Fruit fly (Drosophila melanogaster) whole organism: Measurements from ENCODE around the gene Tsc1.

Experiments used
- CG8478 ChIP-seq: fragments of >200 bp; optimal IDR thresholded peaks from 2 replicates; lab custom pipeline; 2018; ENCODE audit warnings: inconsistent platforms
- Dll ChIP-seq: fragments of >200 bp; optimal IDR thresholded peaks from 2 replicates; lab custom pipeline; 2017
- EcR ChIP-seq, 2 experiments: fragments of >200 bp; optimal IDR thresholded peaks; 2 replicates each; lab custom pipeline; 2017; ENCODE audit warnings: missing biosample characterization in 2 of 2, missing genetic modification characterization in 2 of 2, missing genetic modification reagents in 2 of 2
- pan ChIP-seq: fragments of >200 bp; optimal IDR thresholded peaks from 2 replicates; lab custom pipeline; 2017
- psq ChIP-seq: fragments of >200 bp; optimal IDR thresholded peaks from 2 replicates; lab custom pipeline; 2017
- usp ChIP-seq: fragments of >200 bp; optimal IDR thresholded peaks from 2 replicates; lab custom pipeline; 2017; ENCODE audit warnings: missing biosample characterization, missing genetic modification characterization, mixed read lengths

Tsc1 gene

DNA sequence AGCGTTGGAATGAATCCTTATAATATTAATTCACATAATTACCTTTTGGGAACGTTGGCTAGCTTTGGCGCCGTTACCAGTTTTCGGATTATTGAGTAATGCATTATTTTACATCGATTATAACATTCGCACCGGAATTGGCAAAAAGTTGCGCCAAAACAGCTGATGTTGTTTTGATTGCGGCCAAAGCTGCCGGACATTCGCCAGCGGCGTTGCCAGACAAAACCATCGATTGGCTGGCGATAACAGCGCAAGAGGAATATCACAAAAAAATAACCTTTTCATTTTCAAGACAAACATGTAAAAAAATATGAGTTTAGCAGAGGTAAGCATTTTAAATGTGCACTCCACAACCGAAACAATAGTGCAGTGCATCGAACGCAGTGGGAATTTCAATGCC is at the start of gene Tsc1, which contains the start of gene GatB:
Gene Tsc1, plus strand, starts transcription at position 228 of the 400 bp plus-strand sequence.
Gene GatB, minus strand, starts transcription at position 176 of the 400 bp plus-strand sequence.
- TF ChIP-seq EcR (GFP tag; optimal IDR thresholded peaks at IDR 0.05; lab: Kevin White, UChicago) (no peak), pan (lab: Kevin White, UChicago) (no peak)

DNA sequence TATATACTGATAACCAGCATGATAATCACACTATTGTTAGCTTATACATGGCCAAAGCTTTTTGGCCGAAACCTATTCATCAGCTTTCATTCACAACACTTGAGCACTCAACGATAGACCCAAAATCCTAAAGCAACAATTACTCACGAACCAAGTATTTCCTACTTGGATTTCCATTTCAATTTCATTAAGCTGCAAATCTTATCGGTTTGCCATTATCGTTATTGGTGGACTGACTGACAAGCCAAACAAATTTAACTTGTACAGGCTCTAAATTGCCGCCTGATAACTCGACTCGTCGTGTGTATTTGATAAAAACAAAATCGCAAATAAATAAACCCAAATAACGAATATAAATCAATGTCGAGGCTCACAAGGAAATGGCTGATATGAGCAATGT is 45.1 kb upstream of the Tsc1 start:
- TF ChIP-seq pan (lab: Kevin White, UChicago) (no peak), usp (GFP tag; lab: Kevin White, UChicago) (no peak)

DNA sequence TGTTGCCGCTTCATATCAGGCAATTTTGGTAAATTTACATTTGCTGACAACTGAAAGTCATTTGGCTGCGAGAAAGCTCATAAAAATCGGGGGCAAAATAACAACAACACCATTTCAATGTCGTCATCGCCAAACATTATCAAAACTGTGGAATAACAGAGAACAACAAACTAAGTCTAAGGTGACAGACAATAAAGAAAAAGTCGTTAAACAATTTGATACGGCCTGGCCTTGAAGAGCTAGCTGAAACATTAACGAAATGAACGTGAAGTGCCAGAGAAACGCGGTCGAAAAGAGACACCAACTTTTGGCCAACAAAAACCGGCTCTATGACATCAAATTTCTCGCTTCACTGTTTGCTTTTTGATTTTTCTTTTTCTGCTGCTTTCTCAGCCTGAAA is 40.0 kb upstream of the Tsc1 start:
- TF ChIP-seq CG8478 (lab: Kevin White, UChicago) = no peak
- TF ChIP-seq pan (lab: Kevin White, UChicago) = no peak
- no peak for TF ChIP-seq usp (GFP tag; lab: Kevin White, UChicago)
- TF ChIP-seq psq (lab: Kevin White, UChicago) = no peak
- TF ChIP-seq EcR (GFP tag; optimal IDR thresholded peaks at IDR 0.05; lab: Kevin White, UChicago) = no peak
- TF ChIP-seq Dll = no peak

DNA sequence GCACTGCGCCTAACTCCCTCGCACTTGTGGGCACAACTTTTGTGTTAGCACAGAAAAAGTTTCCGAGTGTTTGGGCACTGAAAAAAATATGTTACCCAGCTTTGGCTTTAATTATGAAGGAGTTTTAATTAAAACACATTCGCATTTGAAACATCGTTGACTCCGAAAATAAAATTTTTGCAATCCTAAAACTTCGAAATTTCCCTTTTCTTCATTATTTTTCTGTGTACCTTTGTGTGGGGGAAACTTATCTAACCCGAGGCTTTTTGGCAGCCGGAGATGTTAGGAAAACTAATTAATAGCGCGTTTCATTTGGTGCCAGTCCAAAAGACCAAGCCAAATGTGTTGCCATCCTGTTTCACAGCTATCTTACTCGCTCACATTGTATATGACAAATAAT is 38.5 kb upstream of the Tsc1 start:
- TF ChIP-seq pan (lab: Kevin White, UChicago) (no peak), CG8478 (lab: Kevin White, UChicago) (no peak), psq (lab: Kevin White, UChicago) (no peak), Dll (no peak), usp (GFP tag; lab: Kevin White, UChicago) (no peak)

DNA sequence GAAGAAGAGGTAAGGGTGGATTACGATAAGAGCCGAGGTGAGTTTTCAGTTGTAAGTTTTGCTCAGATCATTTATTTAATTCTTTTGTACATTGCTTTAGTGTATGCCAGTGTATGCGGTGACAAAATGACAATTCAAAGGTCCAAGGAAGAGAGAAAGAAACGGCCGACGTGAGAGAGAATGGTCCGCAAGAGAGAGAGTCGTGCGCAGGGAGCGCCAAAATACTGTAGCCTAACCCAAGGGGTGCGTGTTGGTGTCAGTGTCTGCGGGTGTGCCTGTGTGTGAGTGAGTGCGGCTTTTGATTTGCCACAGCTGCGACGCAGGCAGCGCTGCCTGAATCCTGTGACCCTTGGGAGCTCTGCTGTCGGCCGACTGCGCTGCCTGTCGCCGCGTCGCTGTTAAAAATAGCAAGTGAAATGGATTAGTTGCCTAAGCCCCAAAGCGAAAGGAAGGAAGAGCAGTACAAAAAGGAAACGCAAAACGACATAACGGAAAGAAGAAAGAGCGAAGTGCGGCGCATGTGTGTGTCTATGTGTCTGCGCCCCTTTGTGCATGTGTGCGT is 37.4 kb upstream of the Tsc1 start:
- TF ChIP-seq EcR (GFP tag; optimal IDR thresholded peaks at IDR 0.05; lab: Kevin White, UChicago) = no peak
- TF ChIP-seq CG8478 (lab: Kevin White, UChicago) = no peak
- TF ChIP-seq Dll = no peak
- TF ChIP-seq psq (lab: Kevin White, UChicago) = no peak
- TF ChIP-seq pan (lab: Kevin White, UChicago) = no peak
- TF ChIP-seq usp (GFP tag; lab: Kevin White, UChicago) = no peak

DNA sequence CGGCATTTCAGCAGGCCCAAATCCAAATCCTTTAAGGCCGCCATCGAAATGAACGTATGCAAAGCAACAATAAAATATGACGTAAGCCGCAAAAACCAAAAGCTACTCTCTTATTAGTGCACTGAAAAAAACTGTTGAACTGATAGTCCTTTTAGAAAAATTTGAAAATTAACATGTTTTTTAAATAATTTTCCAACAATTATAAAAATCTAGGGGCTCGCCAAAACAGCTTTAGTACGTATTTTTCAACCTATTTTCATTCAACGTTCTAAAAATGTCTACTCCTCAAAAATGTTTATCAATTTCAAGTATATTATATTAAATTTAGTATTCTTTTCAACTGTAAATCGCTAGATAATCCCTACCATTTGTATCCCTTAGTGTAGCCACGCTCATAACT is 36.7 kb upstream of the Tsc1 start:
- no peak for TF ChIP-seq Dll
- TF ChIP-seq CG8478 (lab: Kevin White, UChicago) = no peak
- TF ChIP-seq usp (GFP tag; lab: Kevin White, UChicago) = no peak
- TF ChIP-seq psq (lab: Kevin White, UChicago) = no peak
- no peak for TF ChIP-seq pan (lab: Kevin White, UChicago)
- no peak for TF ChIP-seq EcR (GFP tag; optimal IDR thresholded peaks at IDR 0.05; lab: Kevin White, UChicago)

DNA sequence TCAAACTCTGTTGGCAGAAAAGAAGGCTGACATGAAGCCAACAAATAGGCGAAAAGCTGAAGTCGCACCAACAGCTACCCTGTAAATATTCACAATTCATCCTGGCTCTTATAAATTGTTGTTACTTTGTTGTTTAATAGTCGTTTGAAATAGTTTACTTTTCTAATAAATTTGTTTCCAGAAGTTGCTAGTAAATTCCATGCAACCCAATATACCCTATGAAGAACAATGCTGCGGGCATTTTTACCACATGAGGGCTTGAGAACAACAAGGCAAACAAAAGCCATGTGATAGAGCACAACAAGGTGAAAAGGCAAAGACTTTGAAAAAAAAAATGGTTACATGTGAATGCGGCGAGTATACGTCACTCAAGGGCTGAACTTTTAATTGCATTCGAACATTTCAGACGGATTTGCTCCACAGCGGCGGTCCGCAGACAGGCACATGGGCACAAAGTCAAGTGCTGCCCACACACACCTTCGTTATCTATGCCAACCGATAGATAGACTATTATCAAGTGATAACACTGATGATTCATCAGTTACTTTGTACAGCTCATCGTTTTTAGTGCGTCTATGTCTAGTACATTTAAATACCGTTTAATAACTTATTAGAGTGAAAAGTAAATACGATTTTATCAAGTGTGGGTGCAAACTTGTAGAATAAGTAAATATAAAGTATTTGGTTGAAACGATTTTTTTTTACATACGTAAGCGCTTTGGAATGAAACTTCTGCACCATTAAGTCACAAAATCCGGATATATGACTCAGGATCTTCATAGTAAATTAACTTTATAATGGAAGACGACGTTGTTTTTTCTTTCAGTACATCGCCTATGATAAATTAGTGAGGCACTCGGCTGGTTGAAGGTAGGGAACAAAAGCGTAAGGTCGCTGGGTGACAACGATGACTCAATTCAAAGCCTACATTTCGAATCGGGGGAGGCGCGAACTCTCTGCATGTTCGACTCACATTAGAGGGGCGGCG is 30.8 kb upstream of the Tsc1 start:
- no peak for TF ChIP-seq psq (lab: Kevin White, UChicago)
- no peak for TF ChIP-seq Dll
- peak; percentile 56 for TF ChIP-seq pan (lab: Kevin White, UChicago)
- no peak for TF ChIP-seq usp (GFP tag; lab: Kevin White, UChicago)

DNA sequence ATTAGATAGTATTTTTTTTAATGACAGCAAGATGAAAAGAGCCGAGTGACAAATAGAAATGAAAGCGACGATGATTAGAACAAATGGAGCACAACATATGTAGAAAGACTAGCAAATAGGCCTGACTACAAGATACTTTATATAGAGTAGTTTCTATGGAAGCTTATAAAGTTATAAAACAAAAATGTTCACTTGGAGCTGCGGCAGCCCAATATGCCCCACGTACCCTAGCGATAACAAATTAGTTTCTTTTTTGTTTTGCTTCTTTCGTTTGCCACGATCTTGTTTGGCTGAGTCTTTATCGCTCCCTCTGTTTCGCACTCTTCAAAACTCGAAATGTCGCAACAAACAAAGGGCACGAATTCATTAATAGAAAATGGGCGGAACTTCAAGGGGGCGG is 29.4 kb upstream of the Tsc1 start:
- no peak for TF ChIP-seq usp (GFP tag; lab: Kevin White, UChicago)
- no peak for TF ChIP-seq Dll
- TF ChIP-seq pan (lab: Kevin White, UChicago) = no peak
- no peak for TF ChIP-seq EcR (GFP tag; optimal IDR thresholded peaks at IDR 0.05; lab: Kevin White, UChicago)
- no peak for TF ChIP-seq CG8478 (lab: Kevin White, UChicago)

DNA sequence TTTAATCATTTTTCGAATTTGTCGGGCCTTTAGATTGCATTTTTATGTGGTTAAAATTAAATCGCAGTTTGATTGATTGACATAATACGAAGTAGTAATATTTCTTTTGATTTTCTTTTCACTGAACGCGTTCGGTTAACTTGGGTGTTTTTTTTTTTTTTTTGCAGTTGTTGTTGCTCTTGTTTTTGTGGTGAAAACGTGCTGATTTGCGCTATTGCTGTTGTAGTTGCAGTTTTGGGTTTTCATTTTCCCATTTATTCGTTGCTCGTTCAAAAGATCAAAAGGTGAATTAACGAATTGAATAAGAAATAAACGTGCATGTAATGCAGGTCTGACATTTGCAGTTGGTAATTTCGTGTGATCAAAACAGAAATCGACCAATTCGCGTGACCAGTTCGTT is 28.7 kb upstream of the Tsc1 start:
- no peak for TF ChIP-seq pan (lab: Kevin White, UChicago)
- no peak for TF ChIP-seq EcR (GFP tag; optimal IDR thresholded peaks at IDR 0.05; lab: Kevin White, UChicago)
- TF ChIP-seq usp (GFP tag; lab: Kevin White, UChicago) = no peak
- TF ChIP-seq CG8478 (lab: Kevin White, UChicago) = no peak
- no peak for TF ChIP-seq psq (lab: Kevin White, UChicago)
- TF ChIP-seq Dll = no peak

DNA sequence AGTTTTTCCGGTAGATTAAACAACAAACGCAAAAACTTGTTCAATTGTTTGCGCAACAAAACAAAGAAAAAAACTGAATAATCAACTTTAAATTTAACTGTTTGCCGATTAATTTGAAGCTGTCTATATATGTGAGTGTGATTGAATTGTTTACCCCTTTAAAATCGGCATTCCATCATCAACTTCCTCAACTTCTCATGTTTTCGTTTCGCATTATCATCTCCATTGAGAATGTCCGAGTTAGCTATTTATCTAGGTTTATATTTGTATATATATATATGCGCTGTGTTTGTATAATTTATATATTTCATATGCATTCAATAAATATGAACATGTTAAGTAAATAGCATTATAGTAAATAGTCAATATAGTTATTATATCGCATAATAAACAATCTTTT is 27.7 kb upstream of the Tsc1 start:
- no peak for TF ChIP-seq Dll
- no peak for TF ChIP-seq psq (lab: Kevin White, UChicago)
- TF ChIP-seq EcR (GFP tag; optimal IDR thresholded peaks at IDR 0.05; lab: Kevin White, UChicago) = no peak
- no peak for TF ChIP-seq pan (lab: Kevin White, UChicago)
- TF ChIP-seq CG8478 (lab: Kevin White, UChicago) = no peak
- TF ChIP-seq usp (GFP tag; lab: Kevin White, UChicago) = no peak

DNA sequence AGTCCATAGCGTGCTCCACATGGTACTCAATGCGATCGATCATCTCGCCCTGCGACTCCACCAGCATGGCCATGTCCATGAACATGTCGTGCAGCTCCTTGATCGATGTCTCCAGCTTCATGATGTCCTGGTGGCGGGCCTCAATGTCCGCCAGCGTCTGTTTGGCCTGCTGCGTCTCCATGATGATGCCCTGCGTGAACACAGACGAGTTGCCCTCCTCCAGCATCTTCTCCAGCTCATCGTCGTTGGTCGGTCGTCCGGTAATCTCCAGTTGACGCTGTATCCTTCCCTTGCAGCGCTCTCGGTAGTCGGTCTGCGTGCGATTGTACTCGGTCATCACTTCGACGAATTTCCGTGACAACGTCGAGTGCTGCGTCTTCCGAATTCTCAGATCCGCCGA is 26.4 kb upstream of the Tsc1 start:
- TF ChIP-seq pan (lab: Kevin White, UChicago) (no peak), psq (lab: Kevin White, UChicago) (no peak), EcR (GFP tag; optimal IDR thresholded peaks at IDR 0.05; lab: Kevin White, UChicago) (no peak), Dll (no peak), usp (GFP tag; lab: Kevin White, UChicago) (no peak)
